Fruit fly (Drosophila melanogaster) whole organism, wandering third instar larva: ENCODE data around the gene CG31343.

Experiments used
- Rel ChIP-seq, 2 experiments: fragments of 200-800 bp; sonication (Bioruptor generic) in 1 of 2; optimal IDR thresholded peaks; 2 replicates in 1 of 2; 3 replicates in 1 of 2; lab custom pipeline; 2016 to 2019; ENCODE audit warnings: mild to moderate bottlenecking in 2 of 2, missing biosample characterization in 2 of 2, missing genetic modification characterization in 2 of 2, moderate library complexity in 1 of 2
- dmrt93B ChIP-seq: fragments of 200-800 bp; sonication (Bioruptor generic); optimal IDR thresholded peaks from 2 replicates; lab custom pipeline; 2018; ENCODE audit warnings: missing biosample characterization, mild to moderate bottlenecking, missing genetic modification characterization
- tai ChIP-seq: sonication (Bioruptor generic); optimal IDR thresholded peaks from 2 replicates; lab custom pipeline; 2016; ENCODE audit warnings: missing biosample characterization, missing genetic modification characterization

- TF ChIP-seq dmrt93B (no peak), Rel (GFP tag; optimal IDR thresholded peaks at IDR 0.05; lab: Kevin White, UChicago) (no peak), Rel (tag; optimal IDR thresholded peaks at IDR 0.05; lab: Kevin White, UChicago) (no peak), tai (GFP tag; lab: Kevin White, UChicago) (no peak)
Observed at dm6 chr3R:21731682-21732081, 13.4 kb upstream of the CG31343 start.
